Worm (Caenorhabditis elegans): ENCODE data around the gene R08E3.3.

Gene R08E3.3

ce11 chrX:4795329-4795728, 23.1 kb upstream of the R08E3.3 start (continued):
- TF ChIP-seq tag-97 (GFP tag; IDR thresholded peaks at IDR 0.05) (no peak), lin-29 (GFP tag; IDR thresholded peaks at IDR 0.05) (no peak), F10B5.3 (tag; optimal IDR thresholded peaks at IDR 0.05) (no peak), madf-5 (GFP tag; IDR thresholded peaks at IDR 0.05) (0 out of 4 replicates have a peak, but pooled peaks of 1 of the 2 experiments have one; percentile 20), pqm-1 (tag; optimal IDR thresholded peaks at IDR 0.05) (peak; percentile 83), spr-1 (tag; optimal IDR thresholded peaks at IDR 0.05) (no peak), nhr-102 (tag; optimal IDR thresholded peaks at IDR 0.05) (peak; percentile 65), R02D3.7 (tag; optimal IDR thresholded peaks at IDR 0.05) (no peak), ztf-11 (tag; optimal IDR thresholded peaks at IDR 0.05) (no peak), set-16 (GFP tag; IDR thresholded peaks at IDR 0.05) (no peak), zfp-2 (tag; optimal IDR thresholded peaks at IDR 0.05) (no peak), egl-43 (GFP tag; IDR thresholded peaks at IDR 0.05) (no peak), nhr-28 (tag; optimal IDR thresholded peaks at IDR 0.05) (peak; percentile 66), attf-4 (tag; optimal IDR thresholded peaks at IDR 0.05) (no peak), lin-39 (tag; optimal IDR thresholded peaks at IDR 0.05) (no peak), nhr-10 (tag; optimal IDR thresholded peaks at IDR 0.05) (peak; percentile 4), hlh-11 (tag; optimal IDR thresholded peaks at IDR 0.05) (peak; percentile 89), daf-12 (tag; optimal IDR thresholded peaks at IDR 0.05) (no peak), lir-3 (tag; optimal IDR thresholded peaks at IDR 0.05) (no peak), hlh-30 (tag; optimal IDR thresholded peaks at IDR 0.05; ENCODE audit: insufficient read depth) (peak; percentile 84), ceh-82 (tag; optimal IDR thresholded peaks at IDR 0.05) (no peak), snpc-1.2 (GFP tag; IDR thresholded peaks at IDR 0.05) (no peak), hmg-1.1 (GFP tag; IDR thresholded peaks at IDR 0.05) (no peak), zip-2 (tag; optimal IDR thresholded peaks at IDR 0.05) (no peak), madf-9 (GFP tag; conservative IDR thresholded peaks at IDR 0.05) (no peak), ceh-44 (GFP tag; IDR thresholded peaks at IDR 0.05) (no peak), zfp-3 (GFP tag; conservative IDR thresholded peaks at IDR 0.05) (no peak), dmd-8 (GFP tag; IDR thresholded peaks at IDR 0.05) (no peak), mes-2 (tag; optimal IDR thresholded peaks at IDR 0.05; ENCODE audit: poor library complexity, severe bottlenecking) (no peak), lin-13 (GFP tag; optimal IDR thresholded peaks at IDR 0.05) (no peak), T26A8.4 (GFP tag; IDR thresholded peaks at IDR 0.05) (no peak), hif-1 (tag; optimal IDR thresholded peaks at IDR 0.05) (peak in 1 of 2 experiments; percentile 63), sdz-12 (GFP tag; optimal IDR thresholded peaks at IDR 0.05) (no peak), ceh-62 (tag; optimal IDR thresholded peaks at IDR 0.05) (no peak), Y48G9A.11 (GFP tag; IDR thresholded peaks at IDR 0.05) (no peak), nhr-111 (GFP tag; optimal IDR thresholded peaks at IDR 0.05) (no peak), Y5F2A.4 (GFP tag; optimal IDR thresholded peaks at IDR 0.05) (no peak), aly-2 (tag; optimal IDR thresholded peaks at IDR 0.05) (no peak), T20F7.1 (GFP tag; optimal IDR thresholded peaks at IDR 0.05) (no peak), duxl-1 (tag; optimal IDR thresholded peaks at IDR 0.05; ENCODE audit: poor library complexity) (no peak), zip-11 (GFP tag; IDR thresholded peaks at IDR 0.05) (no peak), dpl-1 (GFP tag; optimal IDR thresholded peaks at IDR 0.05) (peak; percentile 8), tra-1 (GFP tag; IDR thresholded peaks at IDR 0.05) (peak; percentile 93), unc-62 (GFP tag; optimal IDR thresholded peaks at IDR 0.05 in 1 of 2) (no peak), unc-62 (tag; optimal IDR thresholded peaks at IDR 0.05) (no peak), unc-39 (tag; optimal IDR thresholded peaks at IDR 0.05) (no peak), rbr-2 (tag; optimal IDR thresholded peaks at IDR 0.05) (no peak), lsy-2 (tag; optimal IDR thresholded peaks at IDR 0.05) (peak in 1 of 2 experiments; percentile 38), dmd-6 (GFP tag; IDR thresholded peaks at IDR 0.05) (peak; percentile 93), daf-16 (GFP tag; optimal IDR thresholded peaks at IDR 0.05) (peak in 1 of 2 experiments; percentile 34), daf-16 (tag; optimal IDR thresholded peaks at IDR 0.05) (peak; percentile 97), vab-7 (GFP tag; IDR thresholded peaks at IDR 0.05) (no peak), nhr-6 (tag; optimal IDR thresholded peaks at IDR 0.05) (no peak)

Data from whole organism, L4 larva.